Fruit fly (Drosophila melanogaster) whole organism, embryonic: ENCODE data around the gene Alp10.
A peak's percentile ranks its signal among the peaks of the same experiment; 100 is the strongest.

Experiments
- Awh ChIP-seq: fragments of 200-800 bp; sonication (Bioruptor generic); IDR thresholded peaks from 2 replicates; pipeline ENCODE4, ENCODE4 v1.3.6; 2022; ENCODE audit warnings: missing biosample characterization, missing genetic modification characterization
- Bteb2 ChIP-seq: fragments of 200-800 bp; sonication (Bioruptor generic); optimal IDR thresholded peaks from 2 replicates; lab custom pipeline; 2016; ENCODE audit warnings: missing biosample characterization, missing genetic modification characterization
- CG10462 ChIP-seq: fragments of 200-800 bp; sonication (Bioruptor generic); optimal IDR thresholded peaks from 2 replicates; lab custom pipeline; 2016; ENCODE audit warnings: missing biosample characterization, missing genetic modification characterization
- CG11085 ChIP-seq: fragments of 200-800 bp; sonication (Bioruptor generic); IDR thresholded peaks from 2 replicates; pipeline ENCODE4 v1.3.6; 2022; ENCODE audit warnings: missing biosample characterization, missing genetic modification characterization
- CG11504 ChIP-seq: fragments of 200-800 bp; sonication (Bioruptor generic); optimal IDR thresholded peaks from 3 replicates; lab custom pipeline; 2019; ENCODE audit warnings: missing biosample characterization, mild to moderate bottlenecking, missing genetic modification characterization, moderate library complexity
- CG13123 ChIP-seq: fragments of 200-800 bp; sonication (Bioruptor generic); optimal IDR thresholded peaks from 2 replicates; lab custom pipeline; 2016; ENCODE audit warnings: missing biosample characterization, missing genetic modification characterization
- CG13424 ChIP-seq: fragments of 200-800 bp; sonication (Bioruptor generic); optimal IDR thresholded peaks from 2 replicates; lab custom pipeline; 2019; ENCODE audit warnings: missing biosample characterization, mild to moderate bottlenecking, missing genetic modification characterization, moderate library complexity
- CG14965 ChIP-seq: fragments of 200-800 bp; sonication (Bioruptor generic); optimal IDR thresholded peaks from 2 replicates; lab custom pipeline; 2016; ENCODE audit warnings: missing biosample characterization, missing genetic modification characterization, borderline replicate concordance
- CG18011 ChIP-seq: fragments of 200-800 bp; sonication (Bioruptor generic); optimal IDR thresholded peaks from 2 replicates; lab custom pipeline; 2017; ENCODE audit warnings: missing biosample characterization, missing genetic modification characterization, mild to moderate bottlenecking, moderate library complexity, missing genotype
- CG18262 ChIP-seq: fragments of 200-800 bp; optimal IDR thresholded peaks from 3 replicates; lab custom pipeline; 2019; ENCODE audit warnings: missing biosample characterization, mild to moderate bottlenecking, missing genetic modification characterization, moderate library complexity
- CG18764 ChIP-seq: fragments of 200-800 bp; sonication (Bioruptor generic); optimal IDR thresholded peaks from 3 replicates; lab custom pipeline; 2016; ENCODE audit warnings: missing biosample characterization, missing genetic modification characterization
- CG2116 ChIP-seq: fragments of 200-800 bp; sonication (Bioruptor generic); optimal IDR thresholded peaks from 3 replicates; lab custom pipeline; 2018; ENCODE audit warnings: missing biosample characterization, mild to moderate bottlenecking, missing genetic modification characterization
- CG2875 ChIP-seq: fragments of 200-800 bp; sonication (Bioruptor generic); optimal IDR thresholded peaks from 2 replicates; lab custom pipeline; 2017; ENCODE audit warnings: missing biosample characterization, mild to moderate bottlenecking, missing genetic modification characterization, missing genetic modification reagents
- CG2889 ChIP-seq: fragments of 200-800 bp; sonication (Bioruptor generic); IDR thresholded peaks from 3 replicates; pipeline ENCODE4 v1.3.6; 2022; ENCODE audit warnings: missing biosample characterization, missing genetic modification characterization
- CG31365 ChIP-seq: fragments of 200-800 bp; sonication (Bioruptor generic); optimal IDR thresholded peaks from 2 replicates; lab custom pipeline; 2018; ENCODE audit warnings: missing biosample characterization, mild to moderate bottlenecking, missing genetic modification characterization
- CG34224 ChIP-seq: fragments of 200-800 bp; sonication (Bioruptor generic); IDR thresholded peaks from 3 replicates; pipeline ENCODE4 v1.3.6; 2022; ENCODE audit warnings: missing biosample characterization, missing genetic modification characterization; ENCODE audit not compliant: partially characterized antibody
- CG4282 ChIP-seq: fragments of 200-800 bp; sonication (Bioruptor generic); optimal IDR thresholded peaks from 2 replicates; lab custom pipeline; 2016; ENCODE audit warnings: missing biosample characterization, missing genetic modification characterization
- CG4617 ChIP-seq: fragments of 200-800 bp; sonication (Bioruptor generic); optimal IDR thresholded peaks from 3 replicates; lab custom pipeline; 2016; ENCODE audit warnings: missing biosample characterization, missing genetic modification characterization, borderline replicate concordance
- CG7928 ChIP-seq: fragments of 200-800 bp; sonication (Bioruptor generic); optimal IDR thresholded peaks from 2 replicates; lab custom pipeline; 2017; ENCODE audit warnings: missing biosample characterization, mild to moderate bottlenecking, missing genetic modification characterization
- CHES-1-like ChIP-seq: fragments of 200-800 bp; sonication (Bioruptor generic); optimal IDR thresholded peaks from 2 replicates; lab custom pipeline; 2016; ENCODE audit warnings: missing biosample characterization, missing genetic modification characterization
- Dp ChIP-seq: fragments of 200-800 bp; sonication (Bioruptor generic); optimal IDR thresholded peaks from 2 replicates; lab custom pipeline; 2018; ENCODE audit warnings: missing biosample characterization, mild to moderate bottlenecking, missing genetic modification characterization, moderate library complexity
- E2f1 ChIP-seq: fragments of 200-800 bp; sonication (Bioruptor generic); IDR thresholded peaks from 2 replicates; pipeline ENCODE4 v1.3.6; 2022; ENCODE audit warnings: missing biosample characterization, missing genetic modification characterization
- HHEX ChIP-seq: fragments of 200-800 bp; sonication (Bioruptor generic); optimal IDR thresholded peaks from 3 replicates; lab custom pipeline; 2017; ENCODE audit warnings: missing biosample characterization, mild to moderate bottlenecking, missing genetic modification characterization, missing genetic modification reagents
- HLH3B ChIP-seq: fragments of 200-800 bp; sonication (Bioruptor generic); IDR thresholded peaks from 2 replicates; pipeline ENCODE4 v1.3.6; 2022; ENCODE audit warnings: missing biosample characterization, missing genetic modification characterization
- HLH4C ChIP-seq: fragments of 200-800 bp; sonication (Bioruptor generic); IDR thresholded peaks from 3 replicates; pipeline ENCODE4 v1.3.6; 2022; ENCODE audit warnings: missing biosample characterization, missing genetic modification characterization; ENCODE audit not compliant: partially characterized antibody
- HLHmδ ChIP-seq: fragments of 200-800 bp; sonication (Bioruptor generic); optimal IDR thresholded peaks from 2 replicates; lab custom pipeline; 2018; ENCODE audit warnings: missing biosample characterization, mild to moderate bottlenecking, missing genetic modification characterization, moderate library complexity
- Mad ChIP-seq: fragments of 200-800 bp; sonication (Bioruptor generic); optimal IDR thresholded peaks from 2 replicates; lab custom pipeline; 2016; ENCODE audit warnings: missing biosample characterization, missing genetic modification characterization
- Pdp1 ChIP-seq, 2 experiments: fragments of 200-800 bp; sonication (Bioruptor generic); optimal IDR thresholded peaks; 3 replicates each; lab custom pipeline; 2016; ENCODE audit warnings: missing biosample characterization in 2 of 2, missing genetic modification characterization in 2 of 2, mild to moderate bottlenecking in 1 of 2, moderate library complexity in 1 of 2
- Sox102F ChIP-seq: fragments of 200-800 bp; sonication (Bioruptor generic); optimal IDR thresholded peaks from 2 replicates; lab custom pipeline; 2018; ENCODE audit warnings: missing biosample characterization, mild to moderate bottlenecking, missing genetic modification characterization, moderate library complexity
- Tbp ChIP-seq: fragments of >200 bp; optimal IDR thresholded peaks from 2 replicates; lab custom pipeline; 2018; ENCODE audit warnings: missing biosample characterization, missing genetic modification characterization
- ac ChIP-seq: fragments of 200-800 bp; sonication (Bioruptor generic); optimal IDR thresholded peaks from 3 replicates; lab custom pipeline; 2017; ENCODE audit warnings: missing biosample characterization, mild to moderate bottlenecking, missing genetic modification characterization
- ash1 ChIP-seq: fragments of 200-800 bp; sonication (Bioruptor generic); optimal IDR thresholded peaks from 2 replicates; lab custom pipeline; 2018; ENCODE audit warnings: missing biosample characterization, mild to moderate bottlenecking, missing genetic modification characterization
- crc ChIP-seq: fragments of 200-800 bp; sonication (Bioruptor generic); optimal IDR thresholded peaks from 2 replicates; lab custom pipeline; 2016; ENCODE audit warnings: missing biosample characterization, missing genetic modification characterization
- ems ChIP-seq: fragments of 200-800 bp; sonication (Bioruptor generic); optimal IDR thresholded peaks from 3 replicates; lab custom pipeline; 2016; ENCODE audit warnings: missing biosample characterization, missing genetic modification characterization
- en ChIP-seq: fragments of 200-800 bp; sonication (Bioruptor generic); optimal IDR thresholded peaks from 2 replicates; lab custom pipeline; 2016; ENCODE audit warnings: missing biosample characterization, missing genetic modification characterization
- fd102C ChIP-seq: fragments of 200-800 bp; sonication (Bioruptor generic); optimal IDR thresholded peaks from 2 replicates; lab custom pipeline; 2018; ENCODE audit warnings: missing biosample characterization, mild to moderate bottlenecking, missing genetic modification characterization, moderate library complexity
- fu2 ChIP-seq: fragments of 200-800 bp; sonication (Bioruptor generic); optimal IDR thresholded peaks from 2 replicates; lab custom pipeline; 2016; ENCODE audit warnings: missing biosample characterization, missing genetic modification characterization
- gem ChIP-seq: fragments of 200-800 bp; sonication (Bioruptor generic); optimal IDR thresholded peaks from 2 replicates; lab custom pipeline; 2019; ENCODE audit warnings: missing biosample characterization, mild to moderate bottlenecking, missing genetic modification characterization, moderate library complexity
- gfzf ChIP-seq: fragments of 200-800 bp; sonication (Bioruptor generic); optimal IDR thresholded peaks from 2 replicates; lab custom pipeline; 2016; ENCODE audit warnings: missing biosample characterization, mild to moderate bottlenecking, missing genetic modification characterization, moderate library complexity
- h ChIP-seq: fragments of >200 bp; optimal IDR thresholded peaks from 2 replicates; lab custom pipeline; 2017
- lilli ChIP-seq: fragments of 200-800 bp; sonication (Bioruptor generic); optimal IDR thresholded peaks from 3 replicates; lab custom pipeline; 2016; ENCODE audit warnings: missing biosample characterization, missing genetic modification characterization
- nau ChIP-seq: fragments of 200-800 bp; sonication (Bioruptor generic); optimal IDR thresholded peaks from 3 replicates; lab custom pipeline; 2017; ENCODE audit warnings: missing biosample characterization, mild to moderate bottlenecking, missing genetic modification characterization, missing genetic modification reagents
- nmo ChIP-seq: fragments of 200-800 bp; sonication (Bioruptor generic); optimal IDR thresholded peaks from 2 replicates; lab custom pipeline; 2018; ENCODE audit warnings: missing biosample characterization, mild to moderate bottlenecking, missing genetic modification characterization, moderate library complexity
- sima ChIP-seq: fragments of 200-800 bp; sonication (Bioruptor generic); optimal IDR thresholded peaks from 2 replicates; lab custom pipeline; 2016; ENCODE audit warnings: missing biosample characterization, missing genetic modification characterization
- tap ChIP-seq: fragments of 200-800 bp; optimal IDR thresholded peaks from 3 replicates; lab custom pipeline; 2019; ENCODE audit warnings: missing biosample characterization, mild to moderate bottlenecking, missing genetic modification characterization, moderate library complexity
- tup ChIP-seq: fragments of 200-800 bp; sonication (Bioruptor generic); optimal IDR thresholded peaks from 2 replicates; lab custom pipeline; 2016; ENCODE audit warnings: missing biosample characterization, mild to moderate bottlenecking, missing genetic modification characterization, moderate library complexity
- twi ChIP-seq: fragments of 200-800 bp; optimal IDR thresholded peaks from 2 replicates; lab custom pipeline; 2019; ENCODE audit warnings: missing biosample characterization, mild to moderate bottlenecking, missing genetic modification characterization, moderate library complexity
- zen ChIP-seq: fragments of 200-800 bp; sonication (Bioruptor generic); optimal IDR thresholded peaks from 3 replicates; lab custom pipeline; 2018; ENCODE audit warnings: missing biosample characterization, mild to moderate bottlenecking, missing genetic modification characterization, moderate library complexity

Alp10 gene

DNA sequence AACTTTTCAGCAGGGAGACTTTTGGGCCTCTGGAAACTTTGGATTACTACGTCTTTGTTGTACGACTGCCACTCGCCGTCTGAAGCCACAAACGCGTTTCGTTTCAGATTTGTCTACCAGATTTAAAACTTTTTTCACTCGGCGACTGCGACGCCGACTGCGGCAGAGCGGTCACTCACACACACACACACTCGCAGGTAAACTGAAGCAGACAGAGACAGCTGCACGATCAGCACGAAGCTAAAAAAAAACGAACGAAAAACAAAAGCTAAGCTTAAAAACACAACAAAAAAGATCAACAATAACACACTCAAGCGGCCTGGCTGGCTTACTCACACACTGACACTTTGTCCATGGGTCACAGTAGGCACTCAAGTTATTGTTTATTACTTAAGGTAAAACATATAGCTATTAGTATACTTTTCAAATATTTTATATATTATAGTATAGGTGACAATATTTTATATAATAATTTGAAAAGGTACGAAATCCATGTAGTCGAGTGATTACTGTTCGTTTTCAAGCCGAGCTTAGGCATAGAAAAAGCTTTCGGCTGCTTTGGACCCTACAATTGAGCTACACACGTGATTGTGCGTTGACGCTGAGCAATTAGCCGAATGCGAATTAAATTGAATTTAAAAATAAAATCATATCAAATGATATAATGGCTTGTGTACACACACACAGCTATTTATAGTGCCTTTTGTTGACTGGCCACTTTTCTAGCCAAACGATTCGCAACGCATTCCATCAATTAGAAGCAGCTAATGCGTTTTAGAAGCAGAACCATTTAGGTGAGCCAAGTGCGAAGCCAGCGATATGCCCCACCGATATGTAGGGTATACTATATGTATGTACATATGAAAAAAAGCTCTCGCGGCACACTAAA, 17.6 kb downstream of the Alp10 start, which contains the start of gene Msr-110 (continued):
- TF ChIP-seq CG31365 (tag; lab: Kevin White, UChicago) = peak; percentile 56
- peak; percentile 64 for TF ChIP-seq CG2875
- peak; percentile 75 for TF ChIP-seq E2f1 (GFP tag; lab: Robert Waterston, UW)
- TF ChIP-seq HLH3B (GFP tag; lab: Robert Waterston, UW) = peak; percentile 88
- TF ChIP-seq h (lab: Kevin White, UChicago) = no peak
- TF ChIP-seq Pdp1 (GFP tag; optimal IDR thresholded peaks at IDR 0.05; lab: Kevin White, UChicago) = peak; percentile 73 to 77
- no peak for TF ChIP-seq CG13123 (GFP tag; lab: Kevin White, UChicago)
- TF ChIP-seq Awh (GFP tag; lab: Robert Waterston, UW) = peak; percentile 74
- no peak for TF ChIP-seq fd102C
- TF ChIP-seq nmo (GFP tag; lab: Kevin White, UChicago) = peak; percentile 91
- TF ChIP-seq Mad (GFP tag; lab: Kevin White, UChicago) = peak; percentile 76
- peak; percentile 24 for TF ChIP-seq CG4617 (GFP tag; lab: Kevin White, UChicago)
- no peak for TF ChIP-seq Tbp (GFP tag; lab: Kevin White, UChicago)
- peak; percentile 37 for TF ChIP-seq CG2116 (GFP tag; lab: Kevin White, UChicago)
- peak; percentile 75 for TF ChIP-seq CG11085 (GFP tag; lab: Robert Waterston, UW)
- TF ChIP-seq CG4282 (GFP tag; lab: Kevin White, UChicago) = peak; percentile 33
- TF ChIP-seq CG13424 (tag; lab: Kevin White, UChicago) = peak; percentile 93
- no peak for TF ChIP-seq CG14965 (GFP tag; lab: Kevin White, UChicago)
- peak; percentile 61 for TF ChIP-seq twi (tag; lab: Kevin White, UChicago)
- no peak for TF ChIP-seq CG34224 (GFP tag; lab: Robert Waterston, UW)
- peak; percentile 45 for TF ChIP-seq tup (GFP tag; lab: Kevin White, UChicago)
- no peak for TF ChIP-seq HLHmδ (GFP tag; lab: Kevin White, UChicago)
- no peak for TF ChIP-seq HLH4C
- peak; percentile 71 for TF ChIP-seq CG18764
- peak; percentile 35 for TF ChIP-seq CG18011 (GFP tag; lab: Kevin White, UChicago)
- peak; percentile 60 for TF ChIP-seq CG7928 (GFP tag; lab: Kevin White, UChicago)
- no peak for TF ChIP-seq gfzf (GFP tag; lab: Kevin White, UChicago)
- TF ChIP-seq fu2 = peak; percentile 51
- TF ChIP-seq ac (GFP tag; lab: Kevin White, UChicago) = no peak
- peak; percentile 70 for TF ChIP-seq ems (GFP tag; lab: Kevin White, UChicago)
- no peak for TF ChIP-seq ash1 (GFP tag; lab: Kevin White, UChicago)
- TF ChIP-seq zen (tag; lab: Kevin White, UChicago) = peak; percentile 40
- peak; percentile 93 for TF ChIP-seq Sox102F (GFP tag; lab: Kevin White, UChicago)
- peak; percentile 89 for TF ChIP-seq HHEX (GFP tag; lab: Kevin White, UChicago)
- peak; percentile 89 for TF ChIP-seq tap (tag; lab: Kevin White, UChicago)
- peak; percentile 84 for TF ChIP-seq nau (GFP tag; lab: Kevin White, UChicago)
- TF ChIP-seq gem (tag; lab: Kevin White, UChicago) = peak; percentile 92
- peak; percentile 94 for TF ChIP-seq CG11504 (tag; lab: Kevin White, UChicago)
- no peak for TF ChIP-seq sima
- peak; percentile 74 for TF ChIP-seq CHES-1-like (GFP tag; lab: Kevin White, UChicago)
- peak; percentile 77 for TF ChIP-seq lilli (GFP tag; lab: Kevin White, UChicago)
- TF ChIP-seq CG2889 = peak; percentile 64
- no peak for TF ChIP-seq crc (GFP tag; lab: Kevin White, UChicago)
- peak; percentile 64 for TF ChIP-seq CG10462 (GFP tag; lab: Kevin White, UChicago)
- no peak for TF ChIP-seq Dp (GFP tag; lab: Kevin White, UChicago)
- peak; percentile 86 for TF ChIP-seq CG18262 (tag; lab: Kevin White, UChicago)
- TF ChIP-seq Bteb2 = peak; percentile 52
- peak; percentile 37 for TF ChIP-seq en (GFP tag; lab: Kevin White, UChicago)
